Fruit fly (Drosophila melanogaster) whole organism, embryonic: ENCODE data around the gene CG13311.

Experiments
- Abd-B ChIP-seq: fragments of 200-800 bp; sonication (Bioruptor generic); optimal IDR thresholded peaks from 2 replicates; lab custom pipeline; 2018; ENCODE audit warnings: missing biosample characterization, mild to moderate bottlenecking, missing genetic modification characterization, moderate library complexity
- CG10274 ChIP-seq: fragments of 200-800 bp; sonication (Bioruptor generic); optimal IDR thresholded peaks from 3 replicates; lab custom pipeline; 2017; ENCODE audit warnings: missing biosample characterization, mild to moderate bottlenecking, missing genetic modification characterization
- CG12236 ChIP-seq: fragments of 200-800 bp; sonication (Bioruptor generic); optimal IDR thresholded peaks from 2 replicates; lab custom pipeline; 2016; ENCODE audit warnings: missing biosample characterization, missing genetic modification characterization
- CG1832 ChIP-seq: fragments of 200-800 bp; sonication (Bioruptor generic); optimal IDR thresholded peaks from 2 replicates; lab custom pipeline; 2017; ENCODE audit warnings: missing biosample characterization, mild to moderate bottlenecking, missing genetic modification characterization, inconsistent platforms
- CG2116 ChIP-seq: fragments of 200-800 bp; sonication (Bioruptor generic); optimal IDR thresholded peaks from 3 replicates; lab custom pipeline; 2018; ENCODE audit warnings: missing biosample characterization, mild to moderate bottlenecking, missing genetic modification characterization
- CG3838 ChIP-seq: fragments of 200-800 bp; sonication (Bioruptor generic); optimal IDR thresholded peaks from 3 replicates; lab custom pipeline; 2016; ENCODE audit warnings: missing biosample characterization, missing genetic modification characterization
- CG4328 ChIP-seq: fragments of 200-800 bp; sonication (Bioruptor generic); optimal IDR thresholded peaks from 3 replicates; lab custom pipeline; 2017; ENCODE audit warnings: missing biosample characterization, missing genetic modification reagents, missing genetic modification characterization
- CG8765 ChIP-seq: fragments of 200-800 bp; sonication (Bioruptor generic); IDR thresholded peaks from 2 replicates; pipeline ENCODE4 v1.3.6; 2022; ENCODE audit warnings: missing biosample characterization, missing genetic modification characterization
- CG9727 ChIP-seq: fragments of 200-800 bp; sonication (Bioruptor generic); optimal IDR thresholded peaks from 3 replicates; lab custom pipeline; 2017; ENCODE audit warnings: missing biosample characterization, mild to moderate bottlenecking, missing genetic modification characterization
- CG9876 ChIP-seq: fragments of 200-800 bp; sonication (Bioruptor generic); optimal IDR thresholded peaks from 2 replicates; lab custom pipeline; 2016; ENCODE audit warnings: missing biosample characterization, missing genetic modification characterization
- D ChIP-seq, 2 experiments: fragments of 200-800 bp in 1 of 2; fragments of >200 bp in 1 of 2; sonication (Bioruptor generic) in 1 of 2; optimal IDR thresholded peaks; 2 replicates in 1 of 2; 3 replicates in 1 of 2; lab custom pipeline; 2017; ENCODE audit warnings: mild to moderate bottlenecking in 1 of 2, missing biosample characterization in 1 of 2, missing genetic modification characterization in 1 of 2, missing genetic modification reagents in 1 of 2
- Dek ChIP-seq: fragments of 200-800 bp; sonication (Bioruptor generic); optimal IDR thresholded peaks from 3 replicates; lab custom pipeline; 2019; ENCODE audit warnings: missing biosample characterization, mild to moderate bottlenecking, missing genetic modification characterization, moderate library complexity
- Dref ChIP-seq: fragments of 200-800 bp; sonication (Bioruptor generic); IDR thresholded peaks from 2 replicates; pipeline ENCODE4 v1.3.6; 2022; ENCODE audit warnings: missing biosample characterization, missing genetic modification characterization
- Fer2 ChIP-seq: fragments of 200-800 bp; sonication (Bioruptor generic); optimal IDR thresholded peaks from 2 replicates; lab custom pipeline; 2018; ENCODE audit warnings: missing biosample characterization, mild to moderate bottlenecking, missing genetic modification characterization, moderate library complexity
- HmgD ChIP-seq: fragments of 200-800 bp; sonication (Bioruptor generic); optimal IDR thresholded peaks from 3 replicates; lab custom pipeline; 2016; ENCODE audit warnings: missing biosample characterization, missing genetic modification characterization
- Hr39 ChIP-seq: fragments of >200 bp; optimal IDR thresholded peaks from 2 replicates; lab custom pipeline; 2017
- Lhr ChIP-seq: fragments of 200-800 bp; sonication (Bioruptor generic); optimal IDR thresholded peaks from 3 replicates; lab custom pipeline; 2017; ENCODE audit warnings: mild to moderate bottlenecking, missing biosample characterization, missing genetic modification reagents, missing genetic modification characterization
- Med ChIP-seq: fragments of 200-800 bp; sonication (Bioruptor generic); peaks from one replicate; lab custom pipeline; 2016; ENCODE audit warnings: missing biosample characterization, missing genetic modification characterization, mild to moderate bottlenecking, inconsistent platforms, moderate library complexity
- NC2α ChIP-seq: fragments of 200-800 bp; sonication (Bioruptor generic); optimal IDR thresholded peaks from 2 replicates; lab custom pipeline; 2016; ENCODE audit warnings: missing biosample characterization, missing genetic modification characterization
- Trl ChIP-seq, 3 experiments: fragments of >200 bp in 2 of 3; fragments of 200-800 bp in 1 of 3; sonication (Bioruptor generic) in 1 of 3; optimal IDR thresholded peaks; 2 replicates in 1 of 3; 3 replicates in 2 of 3; lab custom pipeline; 2016 to 2017; ENCODE audit warnings: missing biosample characterization in 1 of 3, missing genetic modification characterization in 1 of 3
- ara ChIP-seq: fragments of 200-800 bp; sonication (Bioruptor generic); IDR thresholded peaks from 2 replicates; pipeline ENCODE4 v1.3.6; 2022; ENCODE audit warnings: missing biosample characterization, missing genetic modification characterization
- bab2 ChIP-seq: fragments of 200-800 bp; sonication (Bioruptor generic); optimal IDR thresholded peaks from 2 replicates; lab custom pipeline; 2016; ENCODE audit warnings: missing biosample characterization, missing genetic modification characterization
- cato ChIP-seq: fragments of 200-800 bp; sonication (Bioruptor generic); optimal IDR thresholded peaks from 2 replicates; lab custom pipeline; 2016; ENCODE audit warnings: missing biosample characterization, missing genetic modification characterization, borderline replicate concordance
- dan ChIP-seq: fragments of 200-800 bp; sonication (Bioruptor generic); IDR thresholded peaks from 2 replicates; pipeline ENCODE4 v1.3.6; 2022; ENCODE audit warnings: missing biosample characterization, missing genetic modification characterization
- dimm ChIP-seq: fragments of 200-800 bp; sonication (Bioruptor generic); IDR thresholded peaks from 2 replicates; pipeline ENCODE4 v1.3.6; 2022; ENCODE audit warnings: missing biosample characterization, missing genetic modification characterization
- disco-r ChIP-seq: fragments of 200-800 bp; sonication (Bioruptor generic); optimal IDR thresholded peaks from 2 replicates; lab custom pipeline; 2016; ENCODE audit warnings: missing biosample characterization, missing genetic modification characterization
- dysf ChIP-seq: fragments of 200-800 bp; sonication (Bioruptor generic); IDR thresholded peaks from 3 replicates; pipeline ENCODE4 v1.3.6; 2022; ENCODE audit warnings: missing biosample characterization, missing genetic modification characterization
- exex ChIP-seq: fragments of 200-800 bp; sonication (Bioruptor generic); optimal IDR thresholded peaks from 4 replicates; lab custom pipeline; 2018; ENCODE audit warnings: missing biosample characterization, mild to moderate bottlenecking, missing genetic modification characterization, moderate library complexity
- grn ChIP-seq: fragments of 200-800 bp; sonication (Bioruptor generic); optimal IDR thresholded peaks from 3 replicates; lab custom pipeline; 2017; ENCODE audit warnings: missing biosample characterization, missing genetic modification characterization
- her ChIP-seq: fragments of 200-800 bp; sonication (Bioruptor generic); optimal IDR thresholded peaks from 2 replicates; lab custom pipeline; 2016; ENCODE audit warnings: missing biosample characterization, missing genetic modification characterization
- maf-S ChIP-seq: fragments of 200-800 bp; sonication (Bioruptor generic); optimal IDR thresholded peaks from 2 replicates; lab custom pipeline; 2016; ENCODE audit warnings: missing biosample characterization, missing genetic modification characterization
- mirr ChIP-seq: fragments of 200-800 bp; sonication (Bioruptor generic); optimal IDR thresholded peaks from 3 replicates; lab custom pipeline; 2018; ENCODE audit warnings: missing biosample characterization, mild to moderate bottlenecking, missing genetic modification characterization
- nau ChIP-seq: fragments of 200-800 bp; sonication (Bioruptor generic); optimal IDR thresholded peaks from 3 replicates; lab custom pipeline; 2017; ENCODE audit warnings: missing biosample characterization, mild to moderate bottlenecking, missing genetic modification characterization, missing genetic modification reagents
- nom ChIP-seq: fragments of 200-800 bp; sonication (Bioruptor generic); optimal IDR thresholded peaks from 2 replicates; lab custom pipeline; 2017; ENCODE audit warnings: missing biosample characterization, missing genetic modification characterization, mild to moderate bottlenecking, moderate library complexity, missing genetic modification reagents
- pan ChIP-seq, 4 experiments: fragments of >200 bp in 3 of 4; fragments of 200-800 bp in 1 of 4; sonication (Bioruptor generic) in 1 of 4; optimal IDR thresholded peaks in 3 of 4; IDR thresholded peaks in 1 of 4; 2 replicates each; pipeline versions ENCODE4 v1.3.6 to Lab custom; 2017 to 2022; ENCODE audit warnings: missing biosample characterization in 2 of 4, missing genetic modification characterization in 2 of 4, mixed read lengths in 1 of 4
- ro ChIP-seq: fragments of 200-800 bp; sonication (Bioruptor generic); IDR thresholded peaks from 2 replicates; pipeline ENCODE4 v1.3.6; 2022; ENCODE audit warnings: missing biosample characterization, missing genetic modification characterization
- sd ChIP-seq: fragments of 200-800 bp; sonication (Bioruptor generic); optimal IDR thresholded peaks from 3 replicates; lab custom pipeline; 2018; ENCODE audit warnings: missing biosample characterization, mild to moderate bottlenecking, missing genetic modification characterization, moderate library complexity
- so ChIP-seq: fragments of 200-800 bp; sonication (Bioruptor generic); IDR thresholded peaks from 3 replicates; pipeline ENCODE4 v1.3.6; 2022; ENCODE audit warnings: missing biosample characterization, missing genetic modification characterization
- sug ChIP-seq: fragments of 200-800 bp; optimal IDR thresholded peaks from 2 replicates; lab custom pipeline; 2019; ENCODE audit warnings: missing biosample characterization, mild to moderate bottlenecking, missing genetic modification characterization, moderate library complexity
- tap ChIP-seq: fragments of 200-800 bp; optimal IDR thresholded peaks from 3 replicates; lab custom pipeline; 2019; ENCODE audit warnings: missing biosample characterization, mild to moderate bottlenecking, missing genetic modification characterization, moderate library complexity
- tna ChIP-seq: fragments of 200-800 bp; sonication (Bioruptor generic); IDR thresholded peaks from 2 replicates; pipeline ENCODE4 v1.3.6; 2022; ENCODE audit warnings: missing biosample characterization, missing genetic modification characterization; ENCODE audit not compliant: partially characterized antibody
- zf30C ChIP-seq: fragments of 200-800 bp; sonication (Bioruptor generic); optimal IDR thresholded peaks from 3 replicates; lab custom pipeline; 2018; ENCODE audit warnings: missing biosample characterization, mild to moderate bottlenecking, missing genetic modification characterization

CG13311 gene

dm6 chr3L:8777313-8777924 is 24.5 kb downstream of the CG13311 start:
- peak; percentile 59 for TF ChIP-seq exex (tag; lab: Kevin White, UChicago)
- TF ChIP-seq CG2116 (GFP tag; lab: Kevin White, UChicago) = no peak

DNA sequence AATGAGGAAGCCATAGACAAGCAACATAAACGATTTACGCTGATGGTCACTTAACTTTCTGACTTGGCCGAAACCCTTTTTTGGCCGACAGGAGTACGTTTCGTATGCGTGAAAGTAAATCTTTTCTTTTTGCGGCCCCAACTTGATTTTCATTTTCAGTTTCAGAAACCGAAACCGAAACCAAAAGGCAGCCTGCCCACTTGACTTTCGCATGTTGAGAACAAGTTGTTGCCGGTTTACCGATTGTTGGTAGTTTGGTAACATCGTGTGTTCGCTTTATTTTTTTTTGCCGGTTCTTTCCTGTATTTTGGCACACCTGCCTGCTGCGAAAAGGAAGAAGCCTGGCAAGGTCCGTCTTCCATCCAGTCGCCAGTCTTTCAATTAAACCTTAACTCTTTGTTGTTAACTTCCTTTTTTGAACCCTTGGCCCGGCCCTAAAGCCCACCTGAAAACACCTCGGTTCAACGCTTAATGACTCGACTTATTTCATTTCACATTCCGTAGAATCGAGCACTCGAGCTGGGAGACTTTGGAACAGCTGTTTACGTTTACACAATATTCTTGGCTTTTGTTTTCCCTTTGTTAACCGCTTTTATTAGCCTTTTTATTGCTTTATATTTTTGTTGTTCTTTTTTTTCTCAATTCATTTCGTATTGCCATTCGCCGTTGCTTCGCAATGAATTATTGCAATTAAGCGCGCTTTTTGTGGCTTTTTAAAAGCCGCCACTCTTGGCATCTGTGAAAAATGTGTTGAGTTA is 26.8 kb downstream of the CG13311 start:
- no peak for TF ChIP-seq NC2α
- TF ChIP-seq pan (optimal IDR thresholded peaks at IDR 0.05; lab: Kevin White, UChicago) = no peak
- TF ChIP-seq pan (GFP tag; optimal IDR thresholded peaks at IDR 0.05 in 1 of 2, IDR thresholded peaks at IDR 0.05 in 1 of 2) = no peak
- TF ChIP-seq nom (GFP tag; lab: Kevin White, UChicago) = peak; percentile 86
- TF ChIP-seq HmgD (GFP tag; lab: Kevin White, UChicago) = no peak
- TF ChIP-seq CG4328 (GFP tag; lab: Kevin White, UChicago) = no peak
- peak; percentile 15 for TF ChIP-seq Med (GFP tag; lab: Kevin White, UChicago)

DNA sequence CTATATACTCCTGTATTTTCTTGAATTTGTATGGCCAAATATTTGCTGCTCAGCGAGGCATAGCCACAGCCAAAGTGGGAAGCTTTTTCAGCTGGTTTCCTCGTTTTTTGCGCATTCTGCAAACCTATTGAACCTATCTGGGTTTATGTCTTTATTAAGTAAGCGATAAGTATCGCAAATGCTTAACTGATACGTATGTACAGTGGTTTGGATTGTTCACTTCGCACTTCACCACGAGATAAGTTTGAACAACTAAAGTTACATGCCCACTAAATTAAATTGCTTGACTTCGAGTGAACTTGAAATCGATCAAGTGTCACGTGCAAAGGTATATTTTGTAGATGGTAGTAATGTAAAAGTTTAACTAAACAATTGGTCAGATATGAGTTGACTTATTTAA is 28.3 kb downstream of the CG13311 start:
- TF ChIP-seq sug (tag; lab: Kevin White, UChicago) (peak; percentile 20), grn (peak; percentile 14), sd (tag; lab: Kevin White, UChicago) (peak; percentile 29), CG9876 (GFP tag; lab: Kevin White, UChicago) (no peak), exex (tag; lab: Kevin White, UChicago) (peak; percentile 58), Abd-B (no peak), mirr (peak; percentile 9), Trl (optimal IDR thresholded peaks at IDR 0.05; lab: Kevin White, UChicago) (no peak), Trl (GFP tag; optimal IDR thresholded peaks at IDR 0.05; lab: Kevin White, UChicago) (no peak), CG1832 (no peak), dimm (GFP tag; lab: Robert Waterston, UW) (no peak)

DNA sequence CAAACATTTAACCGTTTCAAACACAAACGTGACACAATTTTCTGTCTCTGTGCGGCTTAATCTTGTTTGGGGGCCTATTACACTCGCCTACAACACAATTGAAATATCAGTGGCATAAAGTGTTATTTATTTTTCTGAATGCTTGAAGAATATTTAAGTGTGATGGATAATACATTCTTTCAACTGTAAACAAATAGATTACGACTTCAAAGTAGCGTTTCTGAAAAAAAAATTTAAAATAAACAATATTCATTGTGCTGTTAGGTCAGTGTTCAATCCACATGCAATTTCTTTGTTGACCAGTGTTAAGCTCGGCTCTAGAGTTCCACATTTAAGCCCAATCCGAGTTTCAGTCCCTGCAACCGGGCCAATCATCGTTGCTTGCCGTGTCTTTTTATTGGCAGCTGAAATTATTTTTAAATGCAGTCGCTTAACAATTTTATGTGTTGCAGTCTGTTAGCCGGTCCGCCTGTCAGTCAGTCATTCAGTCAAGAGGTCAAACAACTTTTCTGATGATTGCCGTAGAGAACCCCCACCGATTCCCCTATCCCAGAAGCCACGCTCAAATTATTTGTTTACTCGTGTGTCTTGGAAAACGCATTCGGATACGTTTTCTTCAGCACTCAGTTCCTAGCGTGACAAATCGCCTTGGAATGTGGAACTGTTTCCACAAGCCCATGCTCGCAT is 28.8 kb downstream of the CG13311 start:
- TF ChIP-seq ro (GFP tag; lab: Robert Waterston, UW) = peak; percentile 31; the same call in 1 of the 2 replicates
- TF ChIP-seq zf30C (GFP tag; lab: Kevin White, UChicago) = no peak
- TF ChIP-seq maf-S = peak; percentile 51
- no peak for TF ChIP-seq CG8765 (GFP tag; lab: Robert Waterston, UW)
- TF ChIP-seq dysf = peak; percentile 79
- no peak for TF ChIP-seq her (GFP tag; lab: Kevin White, UChicago)
- TF ChIP-seq Hr39 = no peak
- peak; percentile 67 for TF ChIP-seq tap (tag; lab: Kevin White, UChicago)
- TF ChIP-seq CG12236 (GFP tag; lab: Kevin White, UChicago) = peak; percentile 66
- TF ChIP-seq nau = peak; percentile 43
- TF ChIP-seq ara = peak; percentile 62; the same call in 1 of the 2 replicates
- TF ChIP-seq Fer2 = peak; percentile 26
- no peak for TF ChIP-seq CG10274 (GFP tag; lab: Kevin White, UChicago)
- no peak for TF ChIP-seq Dref
- TF ChIP-seq so = peak; percentile 82; the same call in 2 of the 3 replicates
- TF ChIP-seq D (optimal IDR thresholded peaks at IDR 0.05; lab: Kevin White, UChicago) = no peak
- peak; percentile 62 for TF ChIP-seq D (GFP tag; optimal IDR thresholded peaks at IDR 0.05; lab: Kevin White, UChicago)
- TF ChIP-seq Dek = peak; percentile 27
- TF ChIP-seq CG9727 (GFP tag; lab: Kevin White, UChicago) = peak; percentile 68
- TF ChIP-seq CG3838 (GFP tag; lab: Kevin White, UChicago) = no peak
- no peak for TF ChIP-seq disco-r (GFP tag; lab: Kevin White, UChicago)
- TF ChIP-seq Lhr = peak; percentile 39
- TF ChIP-seq bab2 (GFP tag; lab: Kevin White, UChicago) = peak; percentile 45
- TF ChIP-seq cato = peak; percentile 60
- TF ChIP-seq tna (GFP tag; lab: Robert Waterston, UW) = no peak
- TF ChIP-seq dan = no peak
